Fruit fly (Drosophila melanogaster) whole organism, prepupa: Measurements from ENCODE around the gene Drsl5.
A peak's percentile ranks its signal among the peaks of the same experiment; 100 is the strongest.

Experiments used
- Blimp-1 ChIP-seq: fragments of 200-800 bp; sonication (Bioruptor generic); optimal IDR thresholded peaks from 3 replicates; lab custom pipeline; 2017; ENCODE audit warnings: missing biosample characterization, missing genetic modification characterization, mild to moderate bottlenecking, moderate library complexity, missing genetic modification reagents
- CG6163 ChIP-seq: fragments of 200-800 bp; sonication (Bioruptor generic); IDR thresholded peaks from 3 replicates; pipeline ENCODE4 v1.3.6; 2022; ENCODE audit warnings: missing biosample characterization, missing genetic modification characterization
- Hr38 ChIP-seq: sonication (Bioruptor generic); optimal IDR thresholded peaks from 2 replicates; lab custom pipeline; 2016; ENCODE audit warnings: missing biosample characterization, missing genetic modification characterization
- Lpt ChIP-seq: fragments of 200-800 bp; sonication (Bioruptor generic); optimal IDR thresholded peaks from 3 replicates; lab custom pipeline; 2016; ENCODE audit warnings: missing biosample characterization, missing genetic modification characterization
- eg ChIP-seq: fragments of 200-800 bp; sonication (Bioruptor generic); IDR thresholded peaks from 3 replicates; pipeline ENCODE4 v1.3.6; 2022; ENCODE audit warnings: missing biosample characterization, missing genetic modification characterization
- salr ChIP-seq, 2 experiments: fragments of 200-800 bp; sonication (Bioruptor generic); optimal IDR thresholded peaks; 3 replicates each; lab custom pipeline; 2016 to 2018; ENCODE audit warnings: missing biosample characterization in 2 of 2, missing genetic modification characterization in 2 of 2, mild to moderate bottlenecking in 1 of 2

dm6 chr3L:3303534-3304459 is 12.8 kb upstream of the Drsl5 start, which contains the start of gene ZnT63C:
- peak in 1 of 2 experiments; percentile 11 for TF ChIP-seq salr (GFP tag; optimal IDR thresholded peaks at IDR 0.05; lab: Kevin White, UChicago)
- TF ChIP-seq CG6163 (GFP tag; lab: Robert Waterston, UW): peak; percentile 43; the same call in 2 of the 3 replicates
- peak; percentile 46; the same call in 2 of the 3 replicates for TF ChIP-seq eg (GFP tag; lab: Robert Waterston, UW)
- no peak for TF ChIP-seq Lpt
- TF ChIP-seq Hr38: no peak
- no peak for TF ChIP-seq Blimp-1 (GFP tag; lab: Kevin White, UChicago)
